Fruit fly (Drosophila melanogaster): ENCODE measurements around the gene CG34159.

CG34159 gene

dm6 chr2L:10203933-10204509, at the start of gene CG34159:
Gene CG34159, minus strand, starts transcription at chr2L:10204317.
- TF ChIP-seq CG5204 (GFP tag; optimal IDR thresholded peaks at IDR 0.05) (no peak), cnc (optimal IDR thresholded peaks at IDR 0.05) (no peak), ovo (GFP tag; optimal IDR thresholded peaks at IDR 0.05) (peak; percentile 73), pad (GFP tag; optimal IDR thresholded peaks at IDR 0.05) (no peak), tj (GFP tag; optimal IDR thresholded peaks at IDR 0.05) (no peak), bab1 (GFP tag; optimal IDR thresholded peaks at IDR 0.05) (peak; percentile 42), Clk (GFP tag; optimal IDR thresholded peaks at IDR 0.05) (no peak), CG11617 (GFP tag; optimal IDR thresholded peaks at IDR 0.05) (no peak), CG14711 (tag; optimal IDR thresholded peaks at IDR 0.05) (no peak), cic (GFP tag; optimal IDR thresholded peaks at IDR 0.05) (no peak), CG12768 (GFP tag; optimal IDR thresholded peaks at IDR 0.05) (no peak)

dm6 chr2L:10251592-10251991, 47.5 kb upstream of the CG34159 start, which contains the start of gene Ror:
Gene Ror, plus strand, starts transcription at chr2L:10251843.
- no peak for TF ChIP-seq bab1 (GFP tag; optimal IDR thresholded peaks at IDR 0.05)
- TF ChIP-seq kay (GFP tag; ENCODE audit: borderline replicate concordance), result no peak
- no peak for TF ChIP-seq Hr96 (GFP tag; optimal IDR thresholded peaks at IDR 0.05)
- no peak for TF ChIP-seq CG33017 (tag; optimal IDR thresholded peaks at IDR 0.05)
- no peak for TF ChIP-seq cnc (optimal IDR thresholded peaks at IDR 0.05)
- no peak for TF ChIP-seq CG5204 (GFP tag; optimal IDR thresholded peaks at IDR 0.05)
- TF ChIP-seq CG7045 (GFP tag; optimal IDR thresholded peaks at IDR 0.05), result no peak
- no peak for TF ChIP-seq CG7101 (tag; optimal IDR thresholded peaks at IDR 0.05)
- no peak for TF ChIP-seq CG11617 (GFP tag; optimal IDR thresholded peaks at IDR 0.05)
- no peak for TF ChIP-seq CG1620 (GFP tag; optimal IDR thresholded peaks at IDR 0.05)
- TF ChIP-seq toe (GFP tag; optimal IDR thresholded peaks at IDR 0.05), result no peak
- no peak for TF ChIP-seq Clk (GFP tag; optimal IDR thresholded peaks at IDR 0.05)
- TF ChIP-seq CG14711 (tag; optimal IDR thresholded peaks at IDR 0.05), result no peak
- no peak for TF ChIP-seq cic (GFP tag; optimal IDR thresholded peaks at IDR 0.05)
- no peak for TF ChIP-seq Mnt (GFP tag; optimal IDR thresholded peaks at IDR 0.05)
- no peak for TF ChIP-seq tj (GFP tag; optimal IDR thresholded peaks at IDR 0.05)

- no peak for TF ChIP-seq CG5204 (GFP tag; optimal IDR thresholded peaks at IDR 0.05)
- TF ChIP-seq CG33017 (tag; optimal IDR thresholded peaks at IDR 0.05), result no peak
- TF ChIP-seq CG7101 (tag; optimal IDR thresholded peaks at IDR 0.05), result no peak
- TF ChIP-seq CG14711 (tag; optimal IDR thresholded peaks at IDR 0.05), result peak; percentile 25
- TF ChIP-seq Clk (GFP tag; optimal IDR thresholded peaks at IDR 0.05), result no peak
- peak; percentile 51 for TF ChIP-seq bab1 (GFP tag; optimal IDR thresholded peaks at IDR 0.05)
- TF ChIP-seq Mnt (GFP tag; optimal IDR thresholded peaks at IDR 0.05), result peak; percentile 30
- no peak for TF ChIP-seq cnc (optimal IDR thresholded peaks at IDR 0.05)
- TF ChIP-seq CG1620 (GFP tag; optimal IDR thresholded peaks at IDR 0.05), result no peak
- TF ChIP-seq cic (GFP tag; optimal IDR thresholded peaks at IDR 0.05), result peak; percentile 38
- no peak for TF ChIP-seq CG12768 (GFP tag; optimal IDR thresholded peaks at IDR 0.05)
- TF ChIP-seq kay (GFP tag; ENCODE audit: borderline replicate concordance), result peak; percentile 98
- no peak for TF ChIP-seq CG11617 (GFP tag; optimal IDR thresholded peaks at IDR 0.05)
- no peak for TF ChIP-seq tj (GFP tag; optimal IDR thresholded peaks at IDR 0.05)
Observed at dm6 chr2L:10250441-10250847, 46.3 kb upstream of the CG34159 start, which contains the start of the genes bsk and CG31717. Gene bsk, minus strand, starts transcription at chr2L:10250501. Gene CG31717, plus strand, starts transcription at chr2L:10250737.

dm6 chr2L:10249655-10250202, 45.6 kb upstream of the CG34159 start:
- TF ChIP-seq ovo (GFP tag; optimal IDR thresholded peaks at IDR 0.05) (no peak), CG14711 (tag; optimal IDR thresholded peaks at IDR 0.05) (no peak), kay (GFP tag; ENCODE audit: borderline replicate concordance) (peak; percentile 28), CG7045 (GFP tag; optimal IDR thresholded peaks at IDR 0.05) (peak; percentile 7), Clk (GFP tag; optimal IDR thresholded peaks at IDR 0.05) (no peak), Mnt (GFP tag; optimal IDR thresholded peaks at IDR 0.05) (peak; percentile 22), CG7101 (tag; optimal IDR thresholded peaks at IDR 0.05) (peak; percentile 6), pad (GFP tag; optimal IDR thresholded peaks at IDR 0.05) (no peak), CG11617 (GFP tag; optimal IDR thresholded peaks at IDR 0.05) (no peak), Crg-1 (GFP tag; optimal IDR thresholded peaks at IDR 0.05) (peak; percentile 41), CG5204 (GFP tag; optimal IDR thresholded peaks at IDR 0.05) (no peak), CG33017 (tag; optimal IDR thresholded peaks at IDR 0.05) (no peak), toe (GFP tag; optimal IDR thresholded peaks at IDR 0.05) (no peak), cnc (optimal IDR thresholded peaks at IDR 0.05) (no peak), CG12768 (GFP tag; optimal IDR thresholded peaks at IDR 0.05) (no peak), tj (GFP tag; optimal IDR thresholded peaks at IDR 0.05) (no peak), cic (GFP tag; optimal IDR thresholded peaks at IDR 0.05) (peak; percentile 60)

- TF ChIP-seq CG33017 (tag; optimal IDR thresholded peaks at IDR 0.05) (no peak), CG5204 (GFP tag; optimal IDR thresholded peaks at IDR 0.05) (no peak), Clk (GFP tag; optimal IDR thresholded peaks at IDR 0.05) (no peak), CG12768 (GFP tag; optimal IDR thresholded peaks at IDR 0.05) (no peak), ovo (GFP tag; optimal IDR thresholded peaks at IDR 0.05) (peak; percentile 27), cic (GFP tag; optimal IDR thresholded peaks at IDR 0.05) (peak; percentile 66), bab1 (GFP tag; optimal IDR thresholded peaks at IDR 0.05) (peak; percentile 44), toe (GFP tag; optimal IDR thresholded peaks at IDR 0.05) (no peak), CG14711 (tag; optimal IDR thresholded peaks at IDR 0.05) (peak; percentile 32), CG7045 (GFP tag; optimal IDR thresholded peaks at IDR 0.05) (no peak), Mnt (GFP tag; optimal IDR thresholded peaks at IDR 0.05) (peak; percentile 94), Crg-1 (GFP tag; optimal IDR thresholded peaks at IDR 0.05) (no peak), tj (GFP tag; optimal IDR thresholded peaks at IDR 0.05) (peak; percentile 14), kay (GFP tag; ENCODE audit: borderline replicate concordance) (no peak), CG11617 (GFP tag; optimal IDR thresholded peaks at IDR 0.05) (no peak), cnc (optimal IDR thresholded peaks at IDR 0.05) (no peak), CG7101 (tag; optimal IDR thresholded peaks at IDR 0.05) (no peak), CG1620 (GFP tag; optimal IDR thresholded peaks at IDR 0.05) (peak; percentile 22)
Observed at dm6 chr2L:10246785-10247190, 42.7 kb upstream of the CG34159 start, which contains the start of gene chico. Gene chico, minus strand, starts transcription at chr2L:10247078.

Measured in whole organism, adult.